Fruit fly (Drosophila melanogaster) whole organism, pupa: ENCODE measurements around the gene Alp11.
A peak's percentile ranks its signal among the peaks of the same experiment; 100 is the strongest.

Source experiments
- CG10348 ChIP-seq: fragments of 200-800 bp; sonication (Bioruptor generic); IDR thresholded peaks from 2 replicates; pipeline ENCODE4 v1.3.6; 2022; ENCODE audit warnings: missing biosample characterization, missing genetic modification characterization
- CG12605 ChIP-seq: fragments of 200-800 bp; sonication (Bioruptor generic); IDR thresholded peaks from 2 replicates; pipeline ENCODE4 v1.3.6; 2022; ENCODE audit warnings: missing biosample characterization, missing genetic modification characterization
- CG13204 ChIP-seq: fragments of 200-800 bp; sonication (Bioruptor generic); optimal IDR thresholded peaks from 2 replicates; lab custom pipeline; 2018; ENCODE audit warnings: missing biosample characterization, mild to moderate bottlenecking, missing genetic modification characterization, moderate library complexity
- CG14655 ChIP-seq: fragments of 200-800 bp; sonication (Bioruptor generic); optimal IDR thresholded peaks from 3 replicates; lab custom pipeline; 2017; ENCODE audit warnings: mild to moderate bottlenecking, missing biosample characterization, missing genetic modification reagents, missing genetic modification characterization
- CG15710 ChIP-seq: fragments of 200-800 bp; sonication (Bioruptor generic); optimal IDR thresholded peaks from 2 replicates; lab custom pipeline; 2018; ENCODE audit warnings: missing biosample characterization, mild to moderate bottlenecking, missing genetic modification characterization, moderate library complexity
- CG17806 ChIP-seq: fragments of 200-800 bp; sonication (Bioruptor generic); optimal IDR thresholded peaks from 2 replicates; lab custom pipeline; 2018; ENCODE audit warnings: missing biosample characterization, mild to moderate bottlenecking, missing genetic modification characterization, moderate library complexity
- CG32121 ChIP-seq: fragments of 200-800 bp; sonication (Bioruptor generic); IDR thresholded peaks from 2 replicates; pipeline ENCODE4 v1.3.6; 2022; ENCODE audit warnings: missing biosample characterization, missing genetic modification characterization
- CG34367 ChIP-seq: fragments of 200-800 bp; sonication (Bioruptor generic); optimal IDR thresholded peaks from 2 replicates; lab custom pipeline; 2018; ENCODE audit warnings: missing biosample characterization, mild to moderate bottlenecking, missing genetic modification characterization
- CG4496 ChIP-seq: fragments of 200-800 bp; sonication (Bioruptor generic); IDR thresholded peaks from 3 replicates; pipeline ENCODE4 v1.3.6; 2022; ENCODE audit warnings: missing biosample characterization, missing genetic modification characterization
- CG8159 ChIP-seq: fragments of 200-800 bp; sonication (Bioruptor generic); optimal IDR thresholded peaks from 3 replicates; lab custom pipeline; 2018; ENCODE audit warnings: missing biosample characterization, mild to moderate bottlenecking, missing genetic modification characterization, moderate library complexity
- CG8301 ChIP-seq: fragments of 200-800 bp; sonication (Bioruptor generic); optimal IDR thresholded peaks from 2 replicates; lab custom pipeline; 2018; ENCODE audit warnings: missing biosample characterization, mild to moderate bottlenecking, missing genetic modification characterization
- CG9948 ChIP-seq: fragments of 200-800 bp; sonication (Bioruptor generic); optimal IDR thresholded peaks from 2 replicates; lab custom pipeline; 2018; ENCODE audit warnings: missing biosample characterization, mild to moderate bottlenecking, missing genetic modification characterization, moderate library complexity
- D1 ChIP-seq: fragments of 200-800 bp; sonication (Bioruptor generic); optimal IDR thresholded peaks from 2 replicates; lab custom pipeline; 2018; ENCODE audit warnings: missing biosample characterization, mild to moderate bottlenecking, missing genetic modification characterization, moderate library complexity
- EcR ChIP-seq: fragments of 200-800 bp; sonication (Bioruptor generic); optimal IDR thresholded peaks from 3 replicates; lab custom pipeline; 2019; ENCODE audit warnings: missing biosample characterization, missing genetic modification characterization, mild to moderate bottlenecking, moderate library complexity, missing genetic modification reagents
- Ets98B ChIP-seq: fragments of 200-800 bp; sonication (Bioruptor generic); IDR thresholded peaks from 2 replicates; pipeline ENCODE4 v1.3.6; 2022; ENCODE audit warnings: missing biosample characterization, missing genetic modification characterization
- Pif1A ChIP-seq: fragments of 200-800 bp; sonication (Bioruptor generic); optimal IDR thresholded peaks from 3 replicates; lab custom pipeline; 2016; ENCODE audit warnings: missing biosample characterization, missing genetic modification characterization
- Pif1B ChIP-seq: fragments of 200-800 bp; sonication (Bioruptor generic); optimal IDR thresholded peaks from 3 replicates; lab custom pipeline; 2016; ENCODE audit warnings: missing biosample characterization, missing genetic modification characterization
- Snoo ChIP-seq: fragments of 200-800 bp; sonication (Bioruptor generic); optimal IDR thresholded peaks from 3 replicates; lab custom pipeline; 2017; ENCODE audit warnings: missing biosample characterization, mild to moderate bottlenecking, missing genetic modification characterization, inconsistent platforms
- fd96Ca ChIP-seq: fragments of 200-800 bp; sonication (Bioruptor generic); IDR thresholded peaks from 3 replicates; pipeline ENCODE4 v1.3.6; 2022; ENCODE audit warnings: missing biosample characterization, missing genetic modification characterization
- gl ChIP-seq: fragments of 200-800 bp; sonication (Bioruptor generic); optimal IDR thresholded peaks from 2 replicates; lab custom pipeline; 2018; ENCODE audit warnings: missing biosample characterization, mild to moderate bottlenecking, missing genetic modification characterization
- rn ChIP-seq: fragments of 200-800 bp; sonication (Bioruptor generic); IDR thresholded peaks from 2 replicates; pipeline ENCODE4 v1.3.6; 2022; ENCODE audit warnings: missing biosample characterization, missing genetic modification characterization

The Alp11 gene

DNA sequence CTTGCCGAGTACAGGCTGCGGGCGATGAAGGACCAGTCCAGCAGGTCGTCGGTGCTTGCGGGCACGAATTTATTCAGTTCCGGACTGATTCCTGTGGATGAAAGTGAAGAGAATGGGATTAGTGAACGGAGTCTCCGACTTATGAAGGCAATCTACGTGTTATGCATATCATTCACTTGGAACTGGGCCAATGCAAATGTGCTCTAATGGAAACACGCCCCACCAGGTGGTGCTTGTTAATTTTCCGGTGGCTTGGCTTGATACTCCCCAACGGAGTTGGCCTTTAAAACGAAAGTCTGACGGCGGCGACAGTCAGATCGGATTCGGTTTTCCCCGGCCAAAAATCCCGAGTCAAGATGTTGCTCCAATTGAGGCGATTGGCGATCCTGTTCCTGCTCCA is at the start of gene Alp11:
Alp11 (plus strand) TSS at position 301 of the 400 bp plus-strand sequence.
- TF ChIP-seq CG4496 = no peak
- TF ChIP-seq gl = no peak
- no peak for TF ChIP-seq CG15710 (tag; lab: Kevin White, UChicago)
- TF ChIP-seq D1 (tag; lab: Kevin White, UChicago) = no peak

dm6 chrX:15539856-15540488 is 47.6 kb upstream of the Alp11 start:
- TF ChIP-seq CG15710 (tag; lab: Kevin White, UChicago) = peak; percentile 0
- peak; percentile 26 for TF ChIP-seq CG8159 (tag; lab: Kevin White, UChicago)
- TF ChIP-seq CG13204 (GFP tag; lab: Kevin White, UChicago) = no peak
- peak; percentile 61 for TF ChIP-seq EcR (GFP tag; lab: Kevin White, UChicago)
- TF ChIP-seq, all 21 proteins: peak for 3

dm6 chrX:15543479-15544044 is 44.0 kb upstream of the Alp11 start:
- TF ChIP-seq rn (GFP tag; lab: Robert Waterston, UW) (0 out of 2 replicates have a peak, but pooled peaks have one; percentile 23), CG14655 (GFP tag; lab: Kevin White, UChicago) (peak; percentile 69), CG32121 (GFP tag; lab: Robert Waterston, UW) (peak; percentile 80), CG8301 (tag; lab: Kevin White, UChicago) (peak; percentile 48), CG10348 (no peak), CG4496 (peak; percentile 79), CG34367 (tag; lab: Kevin White, UChicago) (no peak), CG8159 (tag; lab: Kevin White, UChicago) (peak; percentile 42), Pif1A (peak; percentile 43), Ets98B (peak; percentile 70), Pif1B (GFP tag; lab: Kevin White, UChicago) (peak; percentile 25), CG13204 (GFP tag; lab: Kevin White, UChicago) (no peak), CG12605 (peak; percentile 28; the same call in 1 of the 2 replicates), CG9948 (no peak), D1 (tag; lab: Kevin White, UChicago) (no peak), EcR (GFP tag; lab: Kevin White, UChicago) (no peak), CG17806 (tag; lab: Kevin White, UChicago) (peak; percentile 41), Snoo (tag; lab: Kevin White, UChicago) (no peak), CG15710 (tag; lab: Kevin White, UChicago) (peak; percentile 41), fd96Ca (GFP tag; lab: Robert Waterston, UW) (peak; percentile 77), gl (no peak)

DNA sequence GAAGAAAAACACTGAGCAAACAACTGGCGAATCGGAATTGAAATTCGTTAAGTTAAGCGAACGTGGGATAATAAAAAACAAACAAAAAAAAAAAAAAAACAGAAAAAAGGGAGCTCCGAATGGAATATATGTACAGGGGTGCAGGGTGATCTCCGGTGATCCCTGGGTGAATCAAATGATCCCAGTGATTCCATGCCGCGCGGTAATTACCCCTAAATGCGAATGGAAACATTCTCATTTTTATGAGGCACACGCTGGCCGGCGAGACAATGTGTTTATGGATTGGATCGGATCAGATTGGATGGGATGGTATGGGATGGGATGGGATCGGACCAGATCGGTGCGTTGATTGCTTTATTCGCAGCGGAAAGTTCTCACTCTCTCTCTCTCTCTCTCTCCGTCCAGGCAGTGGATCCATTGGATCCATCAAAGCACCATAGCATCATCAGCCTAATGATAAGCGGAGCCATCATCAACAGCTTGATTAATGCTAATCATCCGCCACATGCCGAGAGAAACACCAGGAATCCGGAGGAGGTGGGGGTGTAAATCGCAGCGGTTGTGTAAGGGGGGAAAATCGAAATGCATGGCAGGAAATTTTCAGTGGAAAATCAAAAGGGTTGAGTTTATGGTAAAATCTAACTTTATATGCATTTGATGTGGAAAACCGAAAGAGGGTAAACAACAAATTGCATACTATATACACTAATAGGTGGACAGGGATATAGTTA is 41.9 kb upstream of the Alp11 start:
- TF ChIP-seq Pif1A (no peak), EcR (GFP tag; lab: Kevin White, UChicago) (no peak), Ets98B (no peak), gl (no peak), CG14655 (GFP tag; lab: Kevin White, UChicago) (no peak), CG32121 (GFP tag; lab: Robert Waterston, UW) (no peak), CG8159 (tag; lab: Kevin White, UChicago) (no peak), rn (GFP tag; lab: Robert Waterston, UW) (no peak), CG15710 (tag; lab: Kevin White, UChicago) (no peak), CG8301 (tag; lab: Kevin White, UChicago) (no peak), CG12605 (no peak)

dm6 chrX:15549055-15549454 is 38.5 kb upstream of the Alp11 start:
- TF ChIP-seq CG13204 (GFP tag; lab: Kevin White, UChicago) = no peak
- TF ChIP-seq CG4496 = peak; percentile 77
- no peak for TF ChIP-seq D1 (tag; lab: Kevin White, UChicago)
- TF ChIP-seq Pif1B (GFP tag; lab: Kevin White, UChicago) = no peak
- TF ChIP-seq CG9948 = peak; percentile 21
- TF ChIP-seq gl = no peak
- TF ChIP-seq CG34367 (tag; lab: Kevin White, UChicago) = peak; percentile 15
- TF ChIP-seq CG32121 (GFP tag; lab: Robert Waterston, UW) = peak; percentile 80; the same call in 1 of the 2 replicates
- peak; percentile 53 for TF ChIP-seq CG14655 (GFP tag; lab: Kevin White, UChicago)
- TF ChIP-seq CG15710 (tag; lab: Kevin White, UChicago) = peak; percentile 40
- TF ChIP-seq EcR (GFP tag; lab: Kevin White, UChicago) = no peak
- TF ChIP-seq rn (GFP tag; lab: Robert Waterston, UW) = peak; percentile 68
- peak; percentile 41 for TF ChIP-seq CG8159 (tag; lab: Kevin White, UChicago)
- TF ChIP-seq CG12605 = 0 out of 2 replicates have a peak, but pooled peaks have one; percentile 33
- TF ChIP-seq CG8301 (tag; lab: Kevin White, UChicago) = peak; percentile 49
- peak; percentile 28 for TF ChIP-seq Pif1A
- TF ChIP-seq Ets98B = peak; percentile 65
- TF ChIP-seq CG10348 = peak; percentile 51; the same call in 1 of the 2 replicates
- peak; percentile 61; the same call in 1 of the 3 replicates for TF ChIP-seq fd96Ca (GFP tag; lab: Robert Waterston, UW)
- TF ChIP-seq CG17806 (tag; lab: Kevin White, UChicago) = peak; percentile 36
- peak; percentile 24 for TF ChIP-seq Snoo (tag; lab: Kevin White, UChicago)
